Worm (Caenorhabditis elegans) whole organism, young adult: ENCODE results near the gene cpr-6.

ENCODE experiments used
- B0261.1 ChIP-seq: sonication (generic microtip); optimal IDR thresholded peaks from 2 replicates; lab custom pipeline; 2016; ENCODE audit warnings: mild to moderate bottlenecking, missing genetic modification characterization, moderate library complexity, missing compliant biosample characterization
- C06A6.2 ChIP-seq: fragments of 200-800 bp; sonication (Bioruptor generic); conservative IDR thresholded peaks from 2 replicates; pipeline ENCODE4 v1.3.6; 2022; ENCODE audit warnings: missing genetic modification characterization, missing compliant biosample characterization
- C17E4.6 ChIP-seq: fragments of 200-800 bp; sonication (Bioruptor generic); IDR thresholded peaks from 2 replicates; pipeline ENCODE4 v1.3.6; 2022; ENCODE audit warnings: missing genetic modification reagents, missing genetic modification characterization, missing compliant biosample characterization
- D2030.7 ChIP-seq: fragments of 200-800 bp; sonication (Bioruptor generic); IDR thresholded peaks from 2 replicates; pipeline ENCODE4 v1.3.6; 2022; ENCODE audit warnings: missing genetic modification reagents, missing genetic modification characterization, missing compliant biosample characterization
- F10E7.11 ChIP-seq: sonication (generic microtip); optimal IDR thresholded peaks from 2 replicates; lab custom pipeline; 2017; ENCODE audit warnings: mild to moderate bottlenecking, missing genetic modification characterization, moderate library complexity, missing compliant biosample characterization
- F22D6.2 ChIP-seq: sonication (generic microtip); optimal IDR thresholded peaks from 2 replicates; lab custom pipeline; 2016; ENCODE audit warnings: mild to moderate bottlenecking, missing genetic modification characterization, missing compliant biosample characterization
- F49E8.2 ChIP-seq: sonication (generic microtip); optimal IDR thresholded peaks from 3 replicates; lab custom pipeline; 2017; ENCODE audit warnings: missing genetic modification characterization, mild to moderate bottlenecking, missing compliant biosample characterization, antibody characterized with exemption, moderate library complexity; ENCODE audit not compliant: insufficient read depth
- T07F8.4 ChIP-seq: sonication (generic microtip); optimal IDR thresholded peaks from 2 replicates; lab custom pipeline; 2016; ENCODE audit warnings: mild to moderate bottlenecking, missing genetic modification characterization, moderate library complexity, missing compliant biosample characterization
- akir-1 ChIP-seq: fragments of 200-800 bp; sonication (Bioruptor generic); optimal IDR thresholded peaks from 2 replicates; lab custom pipeline; 2018; ENCODE audit warnings: mild to moderate bottlenecking, missing genetic modification characterization, moderate library complexity, missing compliant biosample characterization
- ama-1 ChIP-seq, 3 experiments: fragments of 150-350 bp in 1 of 3; sonication (generic microtip) in 2 of 3; optimal IDR thresholded peaks; 2 replicates each; lab custom pipeline; 2014 to 2018; ENCODE audit warnings: missing biosample characterization in 2 of 3, missing genetic modification characterization in 2 of 3, missing genetic modification reagents in 2 of 3
- aptf-3 ChIP-seq: fragments of 200-800 bp; sonication (Bioruptor generic); IDR thresholded peaks from 2 replicates; pipeline ENCODE4 v1.3.6; 2022; ENCODE audit warnings: missing genetic modification characterization, missing compliant biosample characterization
- atf-7 ChIP-seq: sonication (generic microtip); optimal IDR thresholded peaks from 2 replicates; lab custom pipeline; 2017; ENCODE audit warnings: mild to moderate bottlenecking, missing genetic modification characterization, missing compliant biosample characterization
- athp-1 ChIP-seq: sonication (generic microtip); optimal IDR thresholded peaks from 2 replicates; lab custom pipeline; 2017; ENCODE audit warnings: mild to moderate bottlenecking, missing genetic modification characterization, missing compliant biosample characterization
- bed-2 ChIP-seq: fragments of 200-800 bp; sonication (Bioruptor generic); IDR thresholded peaks from 2 replicates; pipeline ENCODE4 v1.3.6; 2022; ENCODE audit warnings: missing genetic modification reagents, missing genetic modification characterization, missing compliant biosample characterization
- cebp-1 ChIP-seq, 2 experiments: fragments of 200-800 bp in 1 of 2; sonication (Bioruptor generic) in 1 of 2; sonication (generic microtip) in 1 of 2; IDR thresholded peaks in 1 of 2; optimal IDR thresholded peaks in 1 of 2; 2 replicates each; pipeline versions ENCODE4 v1.3.6 to Lab custom; 2017 to 2022; ENCODE audit warnings: missing compliant biosample characterization in 2 of 2, missing genetic modification characterization in 2 of 2, mild to moderate bottlenecking in 1 of 2, missing genetic modification reagents in 1 of 2, moderate library complexity in 1 of 2
- ceh-27 ChIP-seq: fragments of 200-800 bp; sonication (Bioruptor generic); optimal IDR thresholded peaks from 2 replicates; lab custom pipeline; 2018; ENCODE audit warnings: mild to moderate bottlenecking, missing genetic modification characterization, moderate library complexity, missing compliant biosample characterization
- ceh-40 ChIP-seq: fragments of 200-800 bp; sonication (Bioruptor generic); IDR thresholded peaks from 2 replicates; pipeline ENCODE4 v1.3.6; 2022; ENCODE audit warnings: missing genetic modification characterization, missing compliant biosample characterization
- ceh-58 ChIP-seq: fragments of 200-800 bp; sonication (Bioruptor generic); IDR thresholded peaks from 2 replicates; pipeline ENCODE4 v1.3.6; 2022; ENCODE audit warnings: missing genetic modification characterization, missing compliant biosample characterization
- ceh-79 ChIP-seq: sonication (generic microtip); optimal IDR thresholded peaks from 2 replicates; lab custom pipeline; 2017; ENCODE audit warnings: mild to moderate bottlenecking, missing genetic modification characterization, missing compliant biosample characterization
- dpff-1 ChIP-seq: sonication (generic microtip); optimal IDR thresholded peaks from 2 replicates; lab custom pipeline; 2017; ENCODE audit warnings: mild to moderate bottlenecking, missing genetic modification characterization, missing compliant biosample characterization
- dpl-1 ChIP-seq: fragments of 150-350 bp; optimal IDR thresholded peaks from 2 replicates; lab custom pipeline; 2014; ENCODE audit warnings: missing biosample characterization, missing genetic modification reagents, missing genetic modification characterization
- efl-1 ChIP-seq: fragments of 150-350 bp; optimal IDR thresholded peaks from 2 replicates; lab custom pipeline; 2014; ENCODE audit warnings: missing biosample characterization, missing genetic modification reagents, missing genetic modification characterization
- egl-18 ChIP-seq: fragments of 200-800 bp; sonication (Bioruptor generic); IDR thresholded peaks from 2 replicates; pipeline ENCODE4 v1.3.6; 2022; ENCODE audit warnings: missing genetic modification reagents, missing genetic modification characterization, missing compliant biosample characterization
- fkh-3 ChIP-seq: sonication (generic microtip); optimal IDR thresholded peaks from 2 replicates; lab custom pipeline; 2016; ENCODE audit warnings: mild to moderate bottlenecking, missing genetic modification characterization, missing compliant biosample characterization
- let-607 ChIP-seq, 2 experiments: fragments of 200-800 bp in 1 of 2; sonication (Bioruptor generic) in 1 of 2; sonication (generic microtip) in 1 of 2; optimal IDR thresholded peaks; 2 replicates each; lab custom pipeline; 2016 to 2018; ENCODE audit warnings: mild to moderate bottlenecking in 2 of 2, missing compliant biosample characterization in 2 of 2, missing genetic modification characterization in 2 of 2, moderate library complexity in 2 of 2, missing genotype in 1 of 2
- lin-26 ChIP-seq: fragments of 200-800 bp; sonication (Bioruptor generic); IDR thresholded peaks from 2 replicates; pipeline ENCODE4 v1.3.6; 2022; ENCODE audit warnings: missing genetic modification reagents, missing genetic modification characterization, missing compliant biosample characterization
- lin-35 ChIP-seq, 3 experiments: fragments of 150-350 bp in 2 of 3; sonication (generic microtip) in 1 of 3; optimal IDR thresholded peaks; 2 replicates each; lab custom pipeline; 2014 to 2018; ENCODE audit warnings: missing biosample characterization in 3 of 3, missing genetic modification characterization in 3 of 3, missing genetic modification reagents in 3 of 3
- lir-1 ChIP-seq: fragments of 200-800 bp; sonication (Bioruptor generic); conservative IDR thresholded peaks from 2 replicates; pipeline ENCODE4 v1.3.6; 2022; ENCODE audit warnings: missing genetic modification reagents, missing genetic modification characterization, missing compliant biosample characterization
- lsl-1 ChIP-seq: fragments of 200-800 bp; sonication (Bioruptor generic); optimal IDR thresholded peaks from 2 replicates; lab custom pipeline; 2018; ENCODE audit warnings: mild to moderate bottlenecking, missing genetic modification characterization, moderate library complexity, missing compliant biosample characterization
- madf-3 ChIP-seq: fragments of 200-800 bp; sonication (Bioruptor generic); IDR thresholded peaks from 2 replicates; pipeline ENCODE4 v1.3.6; 2022; ENCODE audit warnings: missing genetic modification reagents, missing genetic modification characterization, missing compliant biosample characterization
- mel-28 ChIP-seq: sonication (generic microtip); optimal IDR thresholded peaks from 2 replicates; lab custom pipeline; 2016; ENCODE audit warnings: borderline replicate concordance, mild to moderate bottlenecking, missing genetic modification characterization, missing compliant biosample characterization
- mxl-1 ChIP-seq: sonication (generic microtip); optimal IDR thresholded peaks from 2 replicates; lab custom pipeline; 2016; ENCODE audit warnings: missing genetic modification characterization, missing compliant biosample characterization
- nhr-179 ChIP-seq: sonication (generic microtip); optimal IDR thresholded peaks from 2 replicates; lab custom pipeline; 2016; ENCODE audit warnings: mild to moderate bottlenecking, missing genetic modification characterization, missing compliant biosample characterization
- nhr-27 ChIP-seq: fragments of 200-800 bp; sonication (Bioruptor generic); optimal IDR thresholded peaks from 2 replicates; lab custom pipeline; 2018; ENCODE audit warnings: mild to moderate bottlenecking, missing genetic modification characterization, moderate library complexity, missing compliant biosample characterization
- nhr-90 ChIP-seq: sonication (generic microtip); optimal IDR thresholded peaks from 2 replicates; lab custom pipeline; 2016; ENCODE audit warnings: missing genotype, mild to moderate bottlenecking, missing genetic modification characterization, missing compliant biosample characterization
- pbrm-1 ChIP-seq: fragments of 200-800 bp; sonication (Bioruptor generic); IDR thresholded peaks from 2 replicates; pipeline ENCODE4 v1.3.6; 2022; ENCODE audit warnings: missing genetic modification reagents, missing genetic modification characterization, missing compliant biosample characterization
- repo-1 ChIP-seq: sonication (generic microtip); optimal IDR thresholded peaks from 2 replicates; lab custom pipeline; 2017; ENCODE audit warnings: mild to moderate bottlenecking, missing genetic modification characterization, missing compliant biosample characterization
- snpc-3.4 ChIP-seq: sonication (generic microtip); optimal IDR thresholded peaks from 2 replicates; lab custom pipeline; 2017; ENCODE audit warnings: missing genetic modification characterization, mild to moderate bottlenecking, missing compliant biosample characterization, antibody characterized with exemption, moderate library complexity, missing genotype, missing genetic modification reagents
- snpc-4 ChIP-seq, 5 experiments: fragments of 150-350 bp in 1 of 5; sonication (generic microtip) in 4 of 5; optimal IDR thresholded peaks; 2 replicates each; lab custom pipeline; 2014 to 2018; ENCODE audit warnings: missing genetic modification characterization in 5 of 5, missing biosample characterization in 3 of 5, antibody characterized with exemption in 2 of 5, mild to moderate bottlenecking in 2 of 5, missing compliant biosample characterization in 2 of 5, missing genotype in 2 of 5, moderate library complexity in 2 of 5, missing genetic modification reagents in 1 of 5
- somi-1 ChIP-seq: fragments of 200-800 bp; sonication (Bioruptor generic); optimal IDR thresholded peaks from 2 replicates; lab custom pipeline; 2018; ENCODE audit warnings: mild to moderate bottlenecking, missing genetic modification characterization, missing compliant biosample characterization
- tbx-9 ChIP-seq: sonication (generic microtip); optimal IDR thresholded peaks from 2 replicates; lab custom pipeline; 2016; ENCODE audit warnings: borderline replicate concordance, missing genetic modification characterization, inconsistent platforms, missing compliant biosample characterization
- unc-130 ChIP-seq: sonication (generic microtip); optimal IDR thresholded peaks from 2 replicates; lab custom pipeline; 2016; ENCODE audit warnings: missing genetic modification reagents, missing genetic modification characterization, missing compliant biosample characterization
- unc-62 ChIP-seq: fragments of 150-350 bp; optimal IDR thresholded peaks from 2 replicates; lab custom pipeline; 2014; ENCODE audit warnings: missing biosample characterization, missing genetic modification reagents, missing genetic modification characterization
- xnd-1 ChIP-seq: sonication (generic microtip); optimal IDR thresholded peaks from 2 replicates; lab custom pipeline; 2016; ENCODE audit warnings: missing genotype, missing genetic modification reagents, missing genetic modification characterization, missing compliant biosample characterization
- zfh-2 ChIP-seq: fragments of 200-800 bp; sonication (Bioruptor generic); conservative IDR thresholded peaks from 2 replicates; pipeline ENCODE4 v1.3.6; 2022; ENCODE audit warnings: missing genetic modification reagents, missing genetic modification characterization, missing compliant biosample characterization
- ztf-26 ChIP-seq: sonication (generic microtip); optimal IDR thresholded peaks from 2 replicates; lab custom pipeline; 2017; ENCODE audit warnings: missing genetic modification characterization, missing compliant biosample characterization

cpr-6 gene

ce11 chrX:6593178-6593786 lies 13.7 kb upstream of the cpr-6 start (continued):
- TF ChIP-seq C06A6.2 (no peak), aptf-3 (GFP tag; lab: Robert Waterston, UW) (peak; percentile 88; the same call in 1 of the 2 replicates), ceh-79 (peak; percentile 82), atf-7 (peak; percentile 52), C17E4.6 (GFP tag; lab: Robert Waterston, UW) (no peak), pbrm-1 (peak; percentile 88), mel-28 (tag; lab: Kevin White, UChicago) (no peak), F49E8.2 (tag; lab: Kevin White, UChicago) (no peak), lin-35 (GFP tag; optimal IDR thresholded peaks at IDR 0.05; lab: Kevin White, UChicago) (peak in 2 of 3 experiments; percentile 12 to 75), F22D6.2 (peak; percentile 16), ztf-26 (tag; lab: Kevin White, UChicago) (no peak), dpff-1 (tag; lab: Kevin White, UChicago) (peak; percentile 32), xnd-1 (tag; lab: Kevin White, UChicago) (no peak), F10E7.11 (tag; lab: Kevin White, UChicago) (no peak), zfh-2 (GFP tag; lab: Robert Waterston, UW) (no peak), dpl-1 (no peak), nhr-90 (tag; lab: Kevin White, UChicago) (peak; percentile 87), lin-26 (GFP tag; lab: Robert Waterston, UW) (peak; percentile 98), nhr-27 (tag; lab: Kevin White, UChicago) (peak; percentile 45), bed-2 (GFP tag; lab: Robert Waterston, UW) (no peak), ceh-58 (GFP tag; lab: Robert Waterston, UW) (no peak), efl-1 (GFP tag; lab: Kevin White, UChicago) (no peak), fkh-3 (tag; lab: Kevin White, UChicago) (peak; percentile 73), ama-1 (optimal IDR thresholded peaks at IDR 0.05; lab: Kevin White, UChicago) (no peak), ama-1 (GFP tag; optimal IDR thresholded peaks at IDR 0.05; lab: Kevin White, UChicago) (peak; percentile 71 to 89), somi-1 (GFP tag; lab: Kevin White, UChicago) (peak; percentile 62), tbx-9 (no peak), lir-1 (peak; percentile 43; the same call in 1 of the 2 replicates), lsl-1 (GFP tag; lab: Kevin White, UChicago) (no peak), snpc-4 (GFP tag; optimal IDR thresholded peaks at IDR 0.05; lab: Kevin White, UChicago) (peak; percentile 77), snpc-4 (tag; optimal IDR thresholded peaks at IDR 0.05; lab: Kevin White, UChicago) (peak in 1 of 4 experiments; percentile 54), egl-18 (peak; percentile 85; the same call in 1 of the 2 replicates), mxl-1 (tag; lab: Kevin White, UChicago) (peak; percentile 69), snpc-3.4 (tag; lab: Kevin White, UChicago) (peak; percentile 87), unc-130 (GFP tag; lab: Kevin White, UChicago) (peak; percentile 32), madf-3 (peak; percentile 12; the same call in 1 of the 2 replicates), nhr-179 (tag; lab: Kevin White, UChicago) (peak; percentile 67), ceh-27 (GFP tag; lab: Kevin White, UChicago) (no peak), B0261.1 (peak; percentile 96), ceh-40 (GFP tag; lab: Robert Waterston, UW) (peak; percentile 83; the same call in 1 of the 2 replicates), unc-62 (no peak), athp-1 (tag; lab: Kevin White, UChicago) (peak; percentile 78), let-607 (tag; optimal IDR thresholded peaks at IDR 0.05; lab: Kevin White, UChicago) (peak in 1 of 2 experiments; percentile 36), T07F8.4 (peak; percentile 69), cebp-1 (GFP tag; IDR thresholded peaks at IDR 0.05; lab: Robert Waterston, UW) (peak; percentile 68), cebp-1 (tag; optimal IDR thresholded peaks at IDR 0.05; lab: Kevin White, UChicago) (no peak), akir-1 (no peak), D2030.7 (GFP tag; lab: Robert Waterston, UW) (peak; percentile 68), repo-1 (tag; lab: Kevin White, UChicago) (peak; percentile 58)
